Worm (Caenorhabditis elegans): ENCODE data around the gene fbxb-74.

The fbxb-74 gene

ce11 chrIV:4406054-4406539 lies 33.0 kb downstream of the fbxb-74 start (continued):
- TF ChIP-seq Y55F3AM.14 (GFP tag; optimal IDR thresholded peaks at IDR 0.05) = peak; percentile 56
- TF ChIP-seq mdl-1 (tag; optimal IDR thresholded peaks at IDR 0.05) = no peak
- no peak for TF ChIP-seq ama-1 (optimal IDR thresholded peaks at IDR 0.05)
- TF ChIP-seq nhr-11 (tag; optimal IDR thresholded peaks at IDR 0.05) = no peak
- TF ChIP-seq ceh-82 (tag; optimal IDR thresholded peaks at IDR 0.05) = no peak
- no peak for TF ChIP-seq egl-27 (tag; optimal IDR thresholded peaks at IDR 0.05)
- peak; percentile 57 for TF ChIP-seq nhr-25 (tag; optimal IDR thresholded peaks at IDR 0.05)
- no peak for TF ChIP-seq alr-1 (tag; optimal IDR thresholded peaks at IDR 0.05)
- peak; percentile 76 for TF ChIP-seq fos-1 (tag; optimal IDR thresholded peaks at IDR 0.05)
- TF ChIP-seq lin-11 (tag; optimal IDR thresholded peaks at IDR 0.05) = peak; percentile 67
- peak; percentile 36 for TF ChIP-seq blmp-1 (tag; optimal IDR thresholded peaks at IDR 0.05; ENCODE audit: insufficient read depth)

- 0 out of 2 replicates have a peak, but pooled peaks have one; percentile 67 for TF ChIP-seq ztf-1 (GFP tag; conservative IDR thresholded peaks at IDR 0.05)
- TF ChIP-seq nhr-11 (tag; optimal IDR thresholded peaks at IDR 0.05) = no peak
- no peak for TF ChIP-seq peb-1 (tag; optimal IDR thresholded peaks at IDR 0.05)
- TF ChIP-seq ztf-4 (tag; optimal IDR thresholded peaks at IDR 0.05) = peak; percentile 3
- TF ChIP-seq zag-1 (tag; optimal IDR thresholded peaks at IDR 0.05) = no peak
- peak in 1 of 2 experiments; percentile 8 for TF ChIP-seq lsy-2 (tag; optimal IDR thresholded peaks at IDR 0.05)
- TF ChIP-seq egl-27 (tag; optimal IDR thresholded peaks at IDR 0.05) = no peak
- no peak for TF ChIP-seq ZK546.5 (tag; optimal IDR thresholded peaks at IDR 0.05)
- TF ChIP-seq nhr-10 (tag; optimal IDR thresholded peaks at IDR 0.05) = no peak
- TF ChIP-seq ceh-82 (tag; optimal IDR thresholded peaks at IDR 0.05) = no peak
- no peak for TF ChIP-seq nhr-12 (tag; optimal IDR thresholded peaks at IDR 0.05)
- TF ChIP-seq ztf-11 (tag; optimal IDR thresholded peaks at IDR 0.05) = no peak
- no peak for TF ChIP-seq unc-62 (GFP tag; optimal IDR thresholded peaks at IDR 0.05)
- TF ChIP-seq nhr-6 (tag; optimal IDR thresholded peaks at IDR 0.05) = no peak
- TF ChIP-seq R02D3.7 (tag; optimal IDR thresholded peaks at IDR 0.05) = no peak
- no peak for TF ChIP-seq mab-5 (tag; optimal IDR thresholded peaks at IDR 0.05)
- TF ChIP-seq nhr-25 (tag; optimal IDR thresholded peaks at IDR 0.05) = no peak
- no peak for TF ChIP-seq elt-1 (tag; optimal IDR thresholded peaks at IDR 0.05)
- no peak for TF ChIP-seq aly-2 (tag; optimal IDR thresholded peaks at IDR 0.05)
- no peak for TF ChIP-seq Y55F3AM.14 (GFP tag; optimal IDR thresholded peaks at IDR 0.05)
- TF ChIP-seq ama-1 (optimal IDR thresholded peaks at IDR 0.05) = no peak
- no peak for TF ChIP-seq sem-4 (tag; optimal IDR thresholded peaks at IDR 0.05)
- TF ChIP-seq elt-3 (tag; optimal IDR thresholded peaks at IDR 0.05) = no peak
- TF ChIP-seq nhr-237 (tag; optimal IDR thresholded peaks at IDR 0.05) = no peak
- no peak for TF ChIP-seq mdl-1 (tag; optimal IDR thresholded peaks at IDR 0.05)
- peak; percentile 48 for TF ChIP-seq fos-1 (tag; optimal IDR thresholded peaks at IDR 0.05)
- TF ChIP-seq gmeb-1 (tag; optimal IDR thresholded peaks at IDR 0.05) = peak; percentile 17
- TF ChIP-seq nhr-77 (tag; optimal IDR thresholded peaks at IDR 0.05) = no peak
- no peak for TF ChIP-seq snpc-4 (tag; optimal IDR thresholded peaks at IDR 0.05)
- no peak for TF ChIP-seq alr-1 (tag; optimal IDR thresholded peaks at IDR 0.05)
- TF ChIP-seq blmp-1 (tag; optimal IDR thresholded peaks at IDR 0.05; ENCODE audit: insufficient read depth) = no peak
- no peak for TF ChIP-seq ceh-16 (tag; optimal IDR thresholded peaks at IDR 0.05)
- TF ChIP-seq unc-39 (tag; optimal IDR thresholded peaks at IDR 0.05) = no peak
- no peak for TF ChIP-seq unc-55 (GFP tag; optimal IDR thresholded peaks at IDR 0.05)
- no peak for TF ChIP-seq sma-3 (GFP tag; optimal IDR thresholded peaks at IDR 0.05)
- no peak for TF ChIP-seq lin-39 (tag; optimal IDR thresholded peaks at IDR 0.05)
- no peak for TF ChIP-seq lin-11 (tag; optimal IDR thresholded peaks at IDR 0.05)
- peak; percentile 13 for TF ChIP-seq F13H6.1 (tag; optimal IDR thresholded peaks at IDR 0.05)
- no peak for TF ChIP-seq dmd-4 (tag; optimal IDR thresholded peaks at IDR 0.05)
- TF ChIP-seq sma-9 (GFP tag; optimal IDR thresholded peaks at IDR 0.05) = peak; percentile 52
- no peak for TF ChIP-seq sma-9 (tag; optimal IDR thresholded peaks at IDR 0.05)
- TF ChIP-seq nhr-23 (tag; optimal IDR thresholded peaks at IDR 0.05) = no peak
- TF ChIP-seq crh-2 (tag; optimal IDR thresholded peaks at IDR 0.05) = peak; percentile 55
- no peak for TF ChIP-seq C34F6.9 (tag; optimal IDR thresholded peaks at IDR 0.05)
- no peak for TF ChIP-seq skn-1 (tag; optimal IDR thresholded peaks at IDR 0.05)
- TF ChIP-seq lin-13 (GFP tag; optimal IDR thresholded peaks at IDR 0.05) = no peak
- TF ChIP-seq nhr-21 (tag; optimal IDR thresholded peaks at IDR 0.05) = peak; percentile 29
- peak; percentile 74 for TF ChIP-seq nhr-129 (tag; optimal IDR thresholded peaks at IDR 0.05)
- TF ChIP-seq mbf-1 (tag; optimal IDR thresholded peaks at IDR 0.05) = no peak
Observed at ce11 chrIV:4405126-4405525, 34.0 kb downstream of the fbxb-74 start, which contains the start of gene Y24D9A.7. Y24D9A.7 (minus strand) TSS chrIV:4405171.

All from whole organism, L2 larva.